Fruit fly (Drosophila melanogaster) whole organism, prepupa: Measurements from ENCODE around the gene CG3288.
A peak's percentile ranks its signal among the peaks of the same experiment; 100 is the strongest.

ENCODE experiments used
- Blimp-1 ChIP-seq: fragments of 200-800 bp; sonication (Bioruptor generic); optimal IDR thresholded peaks from 3 replicates; lab custom pipeline; 2017; ENCODE audit warnings: missing biosample characterization, missing genetic modification characterization, mild to moderate bottlenecking, moderate library complexity, missing genetic modification reagents
- CG10631 ChIP-seq: fragments of 200-800 bp; sonication (Bioruptor generic); optimal IDR thresholded peaks from 2 replicates; lab custom pipeline; 2016; ENCODE audit warnings: missing biosample characterization, missing genetic modification characterization
- CG11294 ChIP-seq: fragments of 200-800 bp; sonication (Bioruptor generic); IDR thresholded peaks from 2 replicates; pipeline ENCODE4 v1.3.6; 2022; ENCODE audit warnings: missing biosample characterization, missing genetic modification characterization
- CG11762 ChIP-seq: fragments of 200-800 bp; sonication (Bioruptor generic); optimal IDR thresholded peaks from 3 replicates; lab custom pipeline; 2016; ENCODE audit warnings: missing biosample characterization, missing genetic modification characterization; ENCODE audit not compliant: insufficient read depth
- CG15336 ChIP-seq: fragments of 200-800 bp; sonication (Bioruptor generic); IDR thresholded peaks from 2 replicates; pipeline ENCODE4 v1.3.6; 2022; ENCODE audit warnings: missing biosample characterization, missing genetic modification characterization
- CG1621 ChIP-seq: fragments of 200-800 bp; sonication (Bioruptor generic); optimal IDR thresholded peaks from 3 replicates; lab custom pipeline; 2018; ENCODE audit warnings: missing biosample characterization, mild to moderate bottlenecking, missing genetic modification characterization
- CG3032 ChIP-seq: fragments of 200-800 bp; optimal IDR thresholded peaks from 2 replicates; lab custom pipeline; 2019; ENCODE audit warnings: missing biosample characterization, mild to moderate bottlenecking, missing genetic modification characterization, moderate library complexity
- CG31627 ChIP-seq: fragments of 200-800 bp; sonication (Bioruptor generic); optimal IDR thresholded peaks from 3 replicates; lab custom pipeline; 2016; ENCODE audit warnings: missing biosample characterization, missing genetic modification characterization
- CG3919 ChIP-seq: fragments of 200-800 bp; sonication (Bioruptor generic); optimal IDR thresholded peaks from 3 replicates; lab custom pipeline; 2016; ENCODE audit warnings: missing biosample characterization, missing genetic modification characterization
- CG6163 ChIP-seq: fragments of 200-800 bp; sonication (Bioruptor generic); IDR thresholded peaks from 3 replicates; pipeline ENCODE4 v1.3.6; 2022; ENCODE audit warnings: missing biosample characterization, missing genetic modification characterization
- CG6792 ChIP-seq: fragments of 200-800 bp; sonication (Bioruptor generic); optimal IDR thresholded peaks from 3 replicates; lab custom pipeline; 2016; ENCODE audit warnings: missing biosample characterization, missing genetic modification characterization
- CG6808 ChIP-seq: fragments of 200-800 bp; sonication (Bioruptor generic); optimal IDR thresholded peaks from 3 replicates; lab custom pipeline; 2017; ENCODE audit warnings: missing biosample characterization, missing genetic modification characterization, mild to moderate bottlenecking, moderate library complexity, missing genetic modification reagents
- CG7368 ChIP-seq: fragments of 200-800 bp; sonication (Bioruptor generic); optimal IDR thresholded peaks from 3 replicates; lab custom pipeline; 2016; ENCODE audit warnings: missing biosample characterization, missing genetic modification characterization
- CG8319 ChIP-seq: fragments of 200-800 bp; sonication (Bioruptor generic); optimal IDR thresholded peaks from 3 replicates; lab custom pipeline; 2016; ENCODE audit warnings: missing biosample characterization, missing genetic modification characterization
- CG8632 ChIP-seq: fragments of 200-800 bp; sonication (Bioruptor generic); optimal IDR thresholded peaks from 3 replicates; lab custom pipeline; 2016; ENCODE audit warnings: missing biosample characterization, missing genetic modification characterization
- Eip75B ChIP-seq: fragments of 200-800 bp; sonication (Bioruptor generic); optimal IDR thresholded peaks from 3 replicates; lab custom pipeline; 2016; ENCODE audit warnings: missing biosample characterization, missing genetic modification characterization
- Eip78C ChIP-seq: fragments of 200-800 bp; sonication (Bioruptor generic); peaks from one replicate; lab custom pipeline; 2016; ENCODE audit warnings: missing biosample characterization, missing genetic modification characterization
- Eip93F ChIP-seq: fragments of 200-800 bp; sonication (Bioruptor generic); optimal IDR thresholded peaks from 2 replicates; lab custom pipeline; 2016; ENCODE audit warnings: missing biosample characterization, mild to moderate bottlenecking, missing genetic modification characterization
- Ets21C ChIP-seq: fragments of 200-800 bp; sonication (Bioruptor generic); optimal IDR thresholded peaks from 3 replicates; lab custom pipeline; 2016; ENCODE audit warnings: missing biosample characterization, missing genetic modification characterization
- Gug ChIP-seq: fragments of 200-800 bp; sonication (Bioruptor generic); IDR thresholded peaks from 2 replicates; pipeline ENCODE4 v1.3.6; 2022; ENCODE audit warnings: missing biosample characterization, missing genetic modification characterization
- Hr38 ChIP-seq: sonication (Bioruptor generic); optimal IDR thresholded peaks from 2 replicates; lab custom pipeline; 2016; ENCODE audit warnings: missing biosample characterization, missing genetic modification characterization
- Hr4 ChIP-seq: fragments of 200-800 bp; sonication (Bioruptor generic); optimal IDR thresholded peaks from 3 replicates; lab custom pipeline; 2016; ENCODE audit warnings: missing biosample characterization, missing genetic modification characterization
- Lpt ChIP-seq: fragments of 200-800 bp; sonication (Bioruptor generic); optimal IDR thresholded peaks from 3 replicates; lab custom pipeline; 2016; ENCODE audit warnings: missing biosample characterization, missing genetic modification characterization
- OdsH ChIP-seq: fragments of 200-800 bp; sonication (Bioruptor generic); optimal IDR thresholded peaks from 3 replicates; lab custom pipeline; 2016; ENCODE audit warnings: missing biosample characterization, missing genetic modification characterization
- Sox102F ChIP-seq: fragments of 200-800 bp; sonication (Bioruptor generic); optimal IDR thresholded peaks from 2 replicates; lab custom pipeline; 2016; ENCODE audit warnings: missing biosample characterization, mild to moderate bottlenecking, missing genetic modification characterization
- Sox14 ChIP-seq: fragments of 200-800 bp; sonication (Bioruptor generic); optimal IDR thresholded peaks from 3 replicates; lab custom pipeline; 2016; ENCODE audit warnings: missing biosample characterization, missing genetic modification characterization
- Sox15 ChIP-seq: fragments of 200-800 bp; sonication (Bioruptor generic); optimal IDR thresholded peaks from 3 replicates; lab custom pipeline; 2016; ENCODE audit warnings: missing biosample characterization, missing genetic modification characterization
- achi ChIP-seq: fragments of 200-800 bp; sonication (Bioruptor generic); optimal IDR thresholded peaks from 3 replicates; lab custom pipeline; 2016; ENCODE audit warnings: missing biosample characterization, missing genetic modification characterization
- acj6 ChIP-seq: fragments of 200-800 bp; sonication (Bioruptor generic); optimal IDR thresholded peaks from 3 replicates; lab custom pipeline; 2016; ENCODE audit warnings: missing biosample characterization, missing genetic modification characterization
- cyc ChIP-seq: fragments of 200-800 bp; sonication (Bioruptor generic); optimal IDR thresholded peaks from 3 replicates; lab custom pipeline; 2016; ENCODE audit warnings: missing biosample characterization, missing genetic modification characterization
- dac ChIP-seq: fragments of 200-800 bp; sonication (Bioruptor generic); optimal IDR thresholded peaks from 2 replicates; lab custom pipeline; 2017; ENCODE audit warnings: missing biosample characterization, mild to moderate bottlenecking, missing genetic modification characterization
- esn ChIP-seq: fragments of 200-800 bp; sonication (Bioruptor generic); optimal IDR thresholded peaks from 2 replicates; lab custom pipeline; 2016; ENCODE audit warnings: missing biosample characterization, mild to moderate bottlenecking, missing genetic modification characterization, moderate library complexity
- fd59A ChIP-seq: fragments of 200-800 bp; sonication (Bioruptor generic); optimal IDR thresholded peaks from 2 replicates; lab custom pipeline; 2017; ENCODE audit warnings: missing biosample characterization, mild to moderate bottlenecking, missing genetic modification characterization, missing genetic modification reagents
- pdm3 ChIP-seq: fragments of 200-800 bp; sonication (Bioruptor generic); optimal IDR thresholded peaks from 3 replicates; lab custom pipeline; 2016; ENCODE audit warnings: missing biosample characterization, missing genetic modification characterization
- spab ChIP-seq: fragments of 200-800 bp; sonication (Bioruptor generic); optimal IDR thresholded peaks from 2 replicates; lab custom pipeline; 2017; ENCODE audit warnings: missing biosample characterization, mild to moderate bottlenecking, missing genetic modification characterization, missing genetic modification reagents
- svp ChIP-seq: fragments of 200-800 bp; sonication (Bioruptor generic); peaks from one replicate; lab custom pipeline; 2016; ENCODE audit warnings: missing biosample characterization, missing genetic modification characterization
- topi ChIP-seq: fragments of 200-800 bp; sonication (Bioruptor generic); optimal IDR thresholded peaks from 3 replicates; lab custom pipeline; 2016; ENCODE audit warnings: missing biosample characterization, missing genetic modification characterization
- vri ChIP-seq: fragments of 200-800 bp; sonication (Bioruptor generic); optimal IDR thresholded peaks from 3 replicates; lab custom pipeline; 2016; ENCODE audit warnings: missing biosample characterization, mild to moderate bottlenecking, missing genetic modification characterization

The CG3288 gene

dm6 chr3L:20857609-20858008, 21.6 kb downstream of the CG3288 start:
- no peak for TF ChIP-seq svp (GFP tag; lab: Kevin White, UChicago)
- no peak for TF ChIP-seq fd59A (GFP tag; lab: Kevin White, UChicago)
- no peak for TF ChIP-seq CG7368
- TF ChIP-seq CG6808 (GFP tag; lab: Kevin White, UChicago) = no peak
- no peak for TF ChIP-seq Lpt (GFP tag; lab: Kevin White, UChicago)
- no peak for TF ChIP-seq CG6163 (GFP tag; lab: Robert Waterston, UW)
- no peak for TF ChIP-seq Eip93F (GFP tag; lab: Kevin White, UChicago)
- TF ChIP-seq achi (GFP tag; lab: Kevin White, UChicago) = no peak
- no peak for TF ChIP-seq dac (GFP tag; lab: Kevin White, UChicago)
- TF ChIP-seq acj6 (GFP tag; lab: Kevin White, UChicago) = no peak
- no peak for TF ChIP-seq OdsH (GFP tag; lab: Kevin White, UChicago)
- no peak for TF ChIP-seq Sox14
- TF ChIP-seq, all 60 proteins: peak for 0

dm6 chr3L:20868995-20869394, 33.0 kb downstream of the CG3288 start:
- TF ChIP-seq cyc (GFP tag; lab: Kevin White, UChicago) = no peak
- no peak for TF ChIP-seq CG8319 (GFP tag; lab: Kevin White, UChicago)
- TF ChIP-seq Hr4 = peak; percentile 6
- TF ChIP-seq CG1621 = no peak
- no peak for TF ChIP-seq CG11294 (GFP tag; lab: Robert Waterston, UW)
- no peak for TF ChIP-seq topi (GFP tag; lab: Kevin White, UChicago)
- TF ChIP-seq esn (GFP tag; lab: Kevin White, UChicago) = no peak
- no peak for TF ChIP-seq Gug (GFP tag; lab: Robert Waterston, UW)
- TF ChIP-seq Sox15 (GFP tag; lab: Kevin White, UChicago) = no peak
- peak; percentile 38 for TF ChIP-seq Eip78C (GFP tag; lab: Kevin White, UChicago)
- no peak for TF ChIP-seq svp (GFP tag; lab: Kevin White, UChicago)
- TF ChIP-seq Hr38 (GFP tag; lab: Kevin White, UChicago) = no peak
- no peak for TF ChIP-seq Ets21C
- TF ChIP-seq CG10631 (GFP tag; lab: Kevin White, UChicago) = no peak
- no peak for TF ChIP-seq pdm3 (GFP tag; lab: Kevin White, UChicago)
- TF ChIP-seq achi (GFP tag; lab: Kevin White, UChicago) = no peak
- no peak for TF ChIP-seq CG15336
- no peak for TF ChIP-seq spab (GFP tag; lab: Kevin White, UChicago)

dm6 chr3L:20883969-20884368, 48.0 kb downstream of the CG3288 start:
- TF ChIP-seq Eip93F (GFP tag; lab: Kevin White, UChicago) (no peak), pdm3 (GFP tag; lab: Kevin White, UChicago) (no peak), CG31627 (GFP tag; lab: Kevin White, UChicago) (no peak), svp (GFP tag; lab: Kevin White, UChicago) (no peak), CG8632 (GFP tag; lab: Kevin White, UChicago) (no peak), Blimp-1 (GFP tag; lab: Kevin White, UChicago) (no peak), CG6808 (GFP tag; lab: Kevin White, UChicago) (no peak), vri (GFP tag; lab: Kevin White, UChicago) (no peak), CG3919 (no peak), Lpt (GFP tag; lab: Kevin White, UChicago) (no peak), Eip75B (GFP tag; lab: Kevin White, UChicago) (no peak), CG6792 (GFP tag; lab: Kevin White, UChicago) (no peak), Ets21C (no peak), dac (GFP tag; lab: Kevin White, UChicago) (no peak)
- TF ChIP-seq, all 60 proteins: peak for 0

dm6 chr3L:20885172-20885571, 49.2 kb downstream of the CG3288 start, which contains the start of gene CG32432:
CG32432 (minus strand) TSS chr3L:20885188.
- TF ChIP-seq Sox102F (GFP tag; lab: Kevin White, UChicago) (no peak), fd59A (GFP tag; lab: Kevin White, UChicago) (no peak), Ets21C (no peak), CG11762 (GFP tag; lab: Kevin White, UChicago) (no peak), CG3032 (no peak)
